Fruit fly (Drosophila melanogaster) whole organism, adult: ENCODE results near the gene out.

Experiments
- CG11617 ChIP-seq: fragments of 200-800 bp; sonication (Bioruptor generic); optimal IDR thresholded peaks from 2 replicates; lab custom pipeline; 2017; ENCODE audit warnings: mild to moderate bottlenecking, missing biosample characterization, missing genetic modification reagents, missing genetic modification characterization
- CG12768 ChIP-seq: fragments of 200-800 bp; sonication (Bioruptor generic); optimal IDR thresholded peaks from 2 replicates; lab custom pipeline; 2017; ENCODE audit warnings: missing biosample characterization, missing genetic modification characterization, mild to moderate bottlenecking, moderate library complexity, missing genetic modification reagents
- CG14711 ChIP-seq: fragments of 200-800 bp; sonication (Bioruptor generic); optimal IDR thresholded peaks from 2 replicates; lab custom pipeline; 2018; ENCODE audit warnings: missing biosample characterization, mild to moderate bottlenecking, missing genetic modification characterization, moderate library complexity
- CG1620 ChIP-seq: fragments of 200-800 bp; sonication (Bioruptor generic); optimal IDR thresholded peaks from 2 replicates; lab custom pipeline; 2016; ENCODE audit warnings: missing biosample characterization, missing genetic modification characterization
- CG33017 ChIP-seq: fragments of 200-800 bp; sonication (Bioruptor generic); optimal IDR thresholded peaks from 2 replicates; lab custom pipeline; 2018; ENCODE audit warnings: missing biosample characterization, mild to moderate bottlenecking, missing genetic modification characterization, moderate library complexity
- CG5204 ChIP-seq: fragments of 200-800 bp; sonication (Bioruptor generic); optimal IDR thresholded peaks from 2 replicates; lab custom pipeline; 2016; ENCODE audit warnings: missing biosample characterization, missing genetic modification characterization
- CG7045 ChIP-seq: fragments of 200-800 bp; sonication (Bioruptor generic); optimal IDR thresholded peaks from 2 replicates; lab custom pipeline; 2017; ENCODE audit warnings: missing biosample characterization, mild to moderate bottlenecking, missing genetic modification characterization
- CG7101 ChIP-seq: fragments of 200-800 bp; sonication (Bioruptor generic); optimal IDR thresholded peaks from 2 replicates; lab custom pipeline; 2018; ENCODE audit warnings: missing biosample characterization, mild to moderate bottlenecking, missing genetic modification characterization, moderate library complexity
- Clk ChIP-seq: fragments of 200-800 bp; sonication (Bioruptor generic); optimal IDR thresholded peaks from 2 replicates; lab custom pipeline; 2017; ENCODE audit warnings: missing biosample characterization, missing genetic modification characterization
- Crg-1 ChIP-seq: fragments of 200-800 bp; sonication (Bioruptor generic); optimal IDR thresholded peaks from 2 replicates; lab custom pipeline; 2016; ENCODE audit warnings: missing biosample characterization, missing genetic modification characterization
- Hr96 ChIP-seq: fragments of 200-800 bp; sonication (Bioruptor generic); optimal IDR thresholded peaks from 2 replicates; lab custom pipeline; 2016; ENCODE audit warnings: missing biosample characterization, missing genetic modification characterization
- Mnt ChIP-seq: fragments of 200-800 bp; sonication (Bioruptor generic); optimal IDR thresholded peaks from 2 replicates; lab custom pipeline; 2016; ENCODE audit warnings: missing biosample characterization, mild to moderate bottlenecking, missing genetic modification characterization
- bab1 ChIP-seq: fragments of 200-800 bp; sonication (Bioruptor generic); optimal IDR thresholded peaks from 3 replicates; lab custom pipeline; 2019; ENCODE audit warnings: missing biosample characterization, mild to moderate bottlenecking, missing genetic modification characterization, moderate library complexity
- cic ChIP-seq: fragments of 200-800 bp; sonication (Bioruptor generic); optimal IDR thresholded peaks from 2 replicates; lab custom pipeline; 2017; ENCODE audit warnings: missing biosample characterization, mild to moderate bottlenecking, missing genetic modification characterization, moderate library complexity
- cnc ChIP-seq, 2 experiments: fragments of >200 bp; optimal IDR thresholded peaks; 2 replicates each; lab custom pipeline; 2017
- kay ChIP-seq: fragments of 200-800 bp; sonication (Bioruptor generic); peaks from one replicate; lab custom pipeline; 2016; ENCODE audit warnings: missing biosample characterization, missing genetic modification characterization, borderline replicate concordance
- ovo ChIP-seq: fragments of 200-800 bp; sonication (Bioruptor generic); optimal IDR thresholded peaks from 2 replicates; lab custom pipeline; 2016; ENCODE audit warnings: missing biosample characterization, missing genetic modification characterization
- pad ChIP-seq: fragments of 200-800 bp; sonication (Bioruptor generic); optimal IDR thresholded peaks from 3 replicates; lab custom pipeline; 2017; ENCODE audit warnings: missing biosample characterization, missing genetic modification characterization, mild to moderate bottlenecking, moderate library complexity, missing genetic modification reagents
- tj ChIP-seq: fragments of 200-800 bp; sonication (Bioruptor generic); optimal IDR thresholded peaks from 3 replicates; lab custom pipeline; 2017; ENCODE audit warnings: missing biosample characterization, mild to moderate bottlenecking, missing genetic modification characterization, moderate library complexity
- toe ChIP-seq: fragments of 200-800 bp; sonication (Bioruptor generic); optimal IDR thresholded peaks from 2 replicates; lab custom pipeline; 2016; ENCODE audit warnings: missing biosample characterization, missing genetic modification characterization

out gene

dm6 chrX:19287784-19288183 lies 34.1 kb downstream of the out start:
- no peak for TF ChIP-seq CG7101
- no peak for TF ChIP-seq tj (GFP tag; lab: Kevin White, UChicago)
- TF ChIP-seq Crg-1: no peak
- TF ChIP-seq Hr96 (GFP tag; lab: Kevin White, UChicago): no peak
- no peak for TF ChIP-seq kay (GFP tag; lab: Kevin White, UChicago)

- TF ChIP-seq CG11617 (no peak), CG33017 (tag; lab: Kevin White, UChicago) (no peak), CG5204 (GFP tag; lab: Kevin White, UChicago) (no peak), Mnt (GFP tag; lab: Kevin White, UChicago) (no peak)
These were observed 35.7 kb downstream of the out start for dm6 chrX:19286235-19286634.

- TF ChIP-seq ovo (GFP tag; lab: Kevin White, UChicago) (no peak), cic (GFP tag; lab: Kevin White, UChicago) (peak; percentile 77)
These were observed 36.5 kb downstream of the out start for dm6 chrX:19285441-19285840.

- TF ChIP-seq Mnt (GFP tag; lab: Kevin White, UChicago): no peak
- no peak for TF ChIP-seq CG12768 (GFP tag; lab: Kevin White, UChicago)
- TF ChIP-seq CG14711 (tag; lab: Kevin White, UChicago): peak; percentile 11
- TF ChIP-seq Crg-1: no peak
- peak; percentile 14 for TF ChIP-seq bab1 (GFP tag; lab: Kevin White, UChicago)
These were observed 40.6 kb downstream of the out start for dm6 chrX:19281271-19281670.

- TF ChIP-seq Crg-1: no peak
- TF ChIP-seq CG12768 (GFP tag; lab: Kevin White, UChicago): no peak
- no peak for TF ChIP-seq bab1 (GFP tag; lab: Kevin White, UChicago)
- TF ChIP-seq CG7045 (GFP tag; lab: Kevin White, UChicago): no peak
- no peak for TF ChIP-seq Hr96 (GFP tag; lab: Kevin White, UChicago)
- no peak for TF ChIP-seq CG11617
- no peak for TF ChIP-seq CG7101
- no peak for TF ChIP-seq cic (GFP tag; lab: Kevin White, UChicago)
- TF ChIP-seq toe (GFP tag; lab: Kevin White, UChicago): no peak
These were observed 41.2 kb downstream of the out start for dm6 chrX:19280685-19281084.

- TF ChIP-seq cic (GFP tag; lab: Kevin White, UChicago): no peak
- no peak for TF ChIP-seq CG33017 (tag; lab: Kevin White, UChicago)
- no peak for TF ChIP-seq bab1 (GFP tag; lab: Kevin White, UChicago)
- no peak for TF ChIP-seq CG11617
- TF ChIP-seq CG12768 (GFP tag; lab: Kevin White, UChicago): no peak
- no peak for TF ChIP-seq CG1620 (GFP tag; lab: Kevin White, UChicago)
- TF ChIP-seq ovo (GFP tag; lab: Kevin White, UChicago): no peak
- no peak for TF ChIP-seq Mnt (GFP tag; lab: Kevin White, UChicago)
- no peak for TF ChIP-seq CG7101
- TF ChIP-seq CG14711 (tag; lab: Kevin White, UChicago): no peak
- TF ChIP-seq Crg-1: no peak
- TF ChIP-seq CG7045 (GFP tag; lab: Kevin White, UChicago): no peak
- TF ChIP-seq tj (GFP tag; lab: Kevin White, UChicago): no peak
- TF ChIP-seq Clk (GFP tag; lab: Kevin White, UChicago): no peak
- no peak for TF ChIP-seq kay (GFP tag; lab: Kevin White, UChicago)
- TF ChIP-seq CG5204 (GFP tag; lab: Kevin White, UChicago): no peak
These were observed 41.7 kb downstream of the out start, which contains the start of gene CG8028 for dm6 chrX:19280249-19280648. CG8028 (minus strand) TSS chrX:19280349.

- TF ChIP-seq CG33017 (tag; lab: Kevin White, UChicago): no peak
- no peak for TF ChIP-seq Mnt (GFP tag; lab: Kevin White, UChicago)
- TF ChIP-seq pad: no peak
- no peak for TF ChIP-seq CG14711 (tag; lab: Kevin White, UChicago)
- no peak for TF ChIP-seq CG7045 (GFP tag; lab: Kevin White, UChicago)
- no peak for TF ChIP-seq tj (GFP tag; lab: Kevin White, UChicago)
- no peak for TF ChIP-seq CG5204 (GFP tag; lab: Kevin White, UChicago)
- no peak for TF ChIP-seq ovo (GFP tag; lab: Kevin White, UChicago)
- TF ChIP-seq Clk (GFP tag; lab: Kevin White, UChicago): no peak
- TF ChIP-seq toe (GFP tag; lab: Kevin White, UChicago): no peak
- TF ChIP-seq bab1 (GFP tag; lab: Kevin White, UChicago): no peak
- TF ChIP-seq kay (GFP tag; lab: Kevin White, UChicago): no peak
- TF ChIP-seq CG1620 (GFP tag; lab: Kevin White, UChicago): no peak
- no peak for TF ChIP-seq CG12768 (GFP tag; lab: Kevin White, UChicago)
- no peak for TF ChIP-seq cnc (optimal IDR thresholded peaks at IDR 0.05; lab: Kevin White, UChicago)
- TF ChIP-seq CG7101: no peak
These were observed 43.5 kb downstream of the out start for dm6 chrX:19278395-19278794.
